Worm (Caenorhabditis elegans) whole organism, early embryonic: ENCODE results near the gene str-200.

Experiments used
- B0310.2 ChIP-seq: sonication (generic microtip); optimal IDR thresholded peaks from 2 replicates; lab custom pipeline; 2016; ENCODE audit warnings: mild to moderate bottlenecking, missing genetic modification characterization, missing compliant biosample characterization
- ama-1 ChIP-seq: fragments of 150-350 bp; optimal IDR thresholded peaks from 2 replicates; lab custom pipeline; 2014
- pes-1 ChIP-seq: fragments of 200-800 bp; sonication (Bioruptor generic); IDR thresholded peaks from 2 replicates; pipeline ENCODE4 v1.3.6; 2022; ENCODE audit warnings: missing genetic modification reagents, missing genetic modification characterization, missing compliant biosample characterization
- scrt-1 ChIP-seq: fragments of 200-800 bp; sonication (Bioruptor generic); IDR thresholded peaks from 2 replicates; pipeline ENCODE4 v1.3.6; 2022; ENCODE audit warnings: missing genetic modification characterization, missing compliant biosample characterization
- sea-1 ChIP-seq: fragments of 200-800 bp; sonication (Bioruptor generic); conservative IDR thresholded peaks from 2 replicates; pipeline ENCODE4 v1.3.6; 2022; ENCODE audit warnings: missing genetic modification characterization, missing compliant biosample characterization
- tbx-37 ChIP-seq: fragments of 200-800 bp; sonication (Bioruptor generic); conservative IDR thresholded peaks from 2 replicates; pipeline ENCODE4 v1.3.6; 2022; ENCODE audit warnings: missing genetic modification reagents, missing genetic modification characterization, missing compliant biosample characterization

- TF ChIP-seq ama-1 (no peak), tbx-37 (GFP tag; lab: Robert Waterston, UW) (no peak), B0310.2 (tag; lab: Kevin White, UChicago) (no peak), sea-1 (no peak), pes-1 (no peak), scrt-1 (GFP tag; lab: Robert Waterston, UW) (no peak)
Observed at ce11 chrV:17458069-17458468, at the start of gene str-200.
